Fruit fly (Drosophila melanogaster): ENCODE measurements around the gene Axn.

Gene Axn

dm6 chr3R:30060451-30061153 lies 38.0 kb downstream of the Axn start (continued):
- TF ChIP-seq CG16779 (GFP tag; IDR thresholded peaks at IDR 0.05) (no peak), nom (GFP tag; optimal IDR thresholded peaks at IDR 0.05) (no peak), Antp (GFP tag; optimal IDR thresholded peaks at IDR 0.05) (no peak), CG11504 (tag; optimal IDR thresholded peaks at IDR 0.05) (no peak), Sin3A (optimal IDR thresholded peaks at IDR 0.05) (no peak), pho (GFP tag; optimal IDR thresholded peaks at IDR 0.05) (no peak), CG11085 (GFP tag; IDR thresholded peaks at IDR 0.05) (no peak), CG6765 (GFP tag; optimal IDR thresholded peaks at IDR 0.05) (no peak), grau (tag; optimal IDR thresholded peaks at IDR 0.05) (peak; percentile 81), shn (GFP tag; optimal IDR thresholded peaks at IDR 0.05) (no peak), CG10321 (GFP tag; IDR thresholded peaks at IDR 0.05) (no peak), CG4282 (GFP tag; optimal IDR thresholded peaks at IDR 0.05) (no peak), CG2678 (tag; optimal IDR thresholded peaks at IDR 0.05) (no peak), exex (tag; optimal IDR thresholded peaks at IDR 0.05) (no peak), Fer2 (tag; optimal IDR thresholded peaks at IDR 0.05) (no peak), HLH3B (GFP tag; IDR thresholded peaks at IDR 0.05) (no peak; the same call in 1 of the 2 replicates), pum (GFP tag; optimal IDR thresholded peaks at IDR 0.05) (no peak), CG17802 (tag; optimal IDR thresholded peaks at IDR 0.05) (no peak), Opbp (GFP tag; IDR thresholded peaks at IDR 0.05; ENCODE audit: partially characterized antibody) (no peak), psq (GFP tag; optimal IDR thresholded peaks at IDR 0.05) (no peak), Dip3 (GFP tag; optimal IDR thresholded peaks at IDR 0.05) (no peak), Hr39 (optimal IDR thresholded peaks at IDR 0.05) (no peak), Mad (GFP tag; optimal IDR thresholded peaks at IDR 0.05) (no peak), abd-A (tag; optimal IDR thresholded peaks at IDR 0.05) (peak; percentile 90), sug (tag; optimal IDR thresholded peaks at IDR 0.05) (no peak), Pdp1 (GFP tag; optimal IDR thresholded peaks at IDR 0.05) (peak in 1 of 2 experiments; percentile 88), CG14860 (GFP tag; IDR thresholded peaks at IDR 0.05; ENCODE audit: partially characterized antibody) (peak; percentile 46; the same call in 2 of the 3 replicates), CG2875 (GFP tag; optimal IDR thresholded peaks at IDR 0.05) (no peak), H15 (GFP tag; IDR thresholded peaks at IDR 0.05) (no peak), otp (GFP tag; IDR thresholded peaks at IDR 0.05) (0 out of 3 replicates have a peak, but pooled peaks have one; percentile 39), aop (GFP tag; IDR thresholded peaks at IDR 0.05) (no peak), gcm2 (GFP tag; optimal IDR thresholded peaks at IDR 0.05) (no peak), CG15011 (GFP tag; optimal IDR thresholded peaks at IDR 0.05) (no peak), ase (GFP tag; IDR thresholded peaks at IDR 0.05) (no peak), Sox102F (GFP tag; optimal IDR thresholded peaks at IDR 0.05) (no peak), Myb (GFP tag; optimal IDR thresholded peaks at IDR 0.05) (no peak), CG31441 (GFP tag; IDR thresholded peaks at IDR 0.05) (no peak), Deaf1 (tag; optimal IDR thresholded peaks at IDR 0.05) (no peak), pita (GFP tag; optimal IDR thresholded peaks at IDR 0.05) (no peak), sima (GFP tag; optimal IDR thresholded peaks at IDR 0.05) (no peak), Bgb (GFP tag; IDR thresholded peaks at IDR 0.05; ENCODE audit: partially characterized antibody) (no peak), nau (GFP tag; optimal IDR thresholded peaks at IDR 0.05) (no peak), crc (GFP tag; optimal IDR thresholded peaks at IDR 0.05) (no peak), Poxn (GFP tag; IDR thresholded peaks at IDR 0.05) (no peak), fd96Cb (tag; optimal IDR thresholded peaks at IDR 0.05) (no peak), E2f1 (GFP tag; IDR thresholded peaks at IDR 0.05) (no peak), tin (GFP tag; optimal IDR thresholded peaks at IDR 0.05) (no peak), CG1603 (tag; optimal IDR thresholded peaks at IDR 0.05) (peak; percentile 4), CG3726 (GFP tag; IDR thresholded peaks at IDR 0.05) (no peak), tna (GFP tag; IDR thresholded peaks at IDR 0.05; ENCODE audit: partially characterized antibody) (no peak), CG12071 (GFP tag; optimal IDR thresholded peaks at IDR 0.05) (no peak)

Measured in whole organism, embryonic.